Fruit fly (Drosophila melanogaster) whole organism, wandering third instar larva: Measurements from ENCODE around the gene Usp1.
A peak's percentile ranks its signal among the peaks of the same experiment; 100 is the strongest.

Experiments used
- Abd-B ChIP-seq: fragments of >200 bp; optimal IDR thresholded peaks from 2 replicates; lab custom pipeline; 2017; ENCODE audit warnings: missing biosample characterization, missing genetic modification characterization
- CG32264 ChIP-seq: fragments of 200-800 bp; sonication (Bioruptor generic); optimal IDR thresholded peaks from 2 replicates; lab custom pipeline; 2016; ENCODE audit warnings: missing biosample characterization, missing genetic modification characterization
- CrebA ChIP-seq: fragments of 200-800 bp; sonication (Bioruptor generic); optimal IDR thresholded peaks from 2 replicates; lab custom pipeline; 2016; ENCODE audit warnings: missing biosample characterization, mild to moderate bottlenecking, missing genetic modification characterization, borderline replicate concordance
- Dfd ChIP-seq: fragments of >200 bp; optimal IDR thresholded peaks from 2 replicates; lab custom pipeline; 2017; ENCODE audit warnings: missing biosample characterization, missing genetic modification characterization
- Dif ChIP-seq: fragments of 200-275, 200-300 bp; sonication (Bioruptor generic); optimal IDR thresholded peaks from 2 replicates; lab custom pipeline; 2018; ENCODE audit warnings: missing biosample characterization, missing genetic modification characterization; ENCODE audit not compliant: partially characterized antibody
- HLH106 ChIP-seq: fragments of 200-800 bp; optimal IDR thresholded peaks from 3 replicates; lab custom pipeline; 2019; ENCODE audit warnings: missing biosample characterization, mild to moderate bottlenecking, missing genetic modification characterization, moderate library complexity
- Hnf4 ChIP-seq: fragments of 200-800 bp; sonication (Bioruptor generic); optimal IDR thresholded peaks from 2 replicates; lab custom pipeline; 2016; ENCODE audit warnings: missing biosample characterization, mild to moderate bottlenecking, missing genetic modification characterization
- Hr78 ChIP-seq: fragments of >200 bp; optimal IDR thresholded peaks from 2 replicates; lab custom pipeline; 2017; ENCODE audit warnings: missing biosample characterization, missing genetic modification characterization
- Hr83 ChIP-seq: fragments of 200-300 bp; sonication (Bioruptor generic); optimal IDR thresholded peaks from 2 replicates; lab custom pipeline; 2016; ENCODE audit warnings: missing biosample characterization, mild to moderate bottlenecking, missing genetic modification characterization, moderate library complexity; ENCODE audit not compliant: poor library complexity, severe bottlenecking
- Mio ChIP-seq: sonication (Bioruptor generic); optimal IDR thresholded peaks from 2 replicates; lab custom pipeline; 2016; ENCODE audit warnings: missing biosample characterization, missing genetic modification characterization
- Myc ChIP-seq: fragments of >200 bp; optimal IDR thresholded peaks from 2 replicates; lab custom pipeline; 2017
- N ChIP-seq: fragments of >200 bp; optimal IDR thresholded peaks from 2 replicates; lab custom pipeline; 2018; ENCODE audit warnings: missing biosample characterization, missing external identifiers, missing genetic modification characterization
- OdsH ChIP-seq: fragments of 200-800 bp; sonication (Bioruptor generic); optimal IDR thresholded peaks from 2 replicates; lab custom pipeline; 2016; ENCODE audit warnings: missing biosample characterization, mild to moderate bottlenecking, missing genetic modification characterization
- Rel ChIP-seq, 2 experiments: fragments of 200-800 bp; sonication (Bioruptor generic) in 1 of 2; optimal IDR thresholded peaks; 2 replicates in 1 of 2; 3 replicates in 1 of 2; lab custom pipeline; 2016 to 2019; ENCODE audit warnings: mild to moderate bottlenecking in 2 of 2, missing biosample characterization in 2 of 2, missing genetic modification characterization in 2 of 2, moderate library complexity in 1 of 2
- Sp1 ChIP-seq: fragments of 200-800 bp; sonication (Bioruptor generic); optimal IDR thresholded peaks from 3 replicates; lab custom pipeline; 2019; ENCODE audit warnings: missing biosample characterization, mild to moderate bottlenecking, missing genetic modification characterization, moderate library complexity
- Vsx2 ChIP-seq: fragments of 200-300, 225-300 bp; sonication (Bioruptor generic); optimal IDR thresholded peaks from 2 replicates; lab custom pipeline; 2018; ENCODE audit warnings: missing biosample characterization, missing genetic modification characterization; ENCODE audit not compliant: partially characterized antibody
- br ChIP-seq: fragments of 200-800 bp; sonication (Bioruptor generic); optimal IDR thresholded peaks from 2 replicates; lab custom pipeline; 2016; ENCODE audit warnings: missing biosample characterization, missing genetic modification characterization
- dl ChIP-seq, 2 experiments: fragments of 175-275, 200-275 bp in 1 of 2; fragments of 200-275 bp in 1 of 2; sonication (Bioruptor generic); optimal IDR thresholded peaks; lab custom pipeline; 2018; ENCODE audit warnings: mild to moderate bottlenecking in 2 of 2, missing biosample characterization in 2 of 2, missing genetic modification characterization in 2 of 2, moderate library complexity in 2 of 2; ENCODE audit not compliant: partially characterized antibody in 2 of 2, insufficient read depth in 1 of 2
- dmrt93B ChIP-seq: fragments of 200-800 bp; sonication (Bioruptor generic); optimal IDR thresholded peaks from 2 replicates; lab custom pipeline; 2018; ENCODE audit warnings: missing biosample characterization, mild to moderate bottlenecking, missing genetic modification characterization
- dsf ChIP-seq: sonication (Bioruptor generic); optimal IDR thresholded peaks from 2 replicates; lab custom pipeline; 2016; ENCODE audit warnings: missing biosample characterization, missing genetic modification characterization, borderline replicate concordance
- ey ChIP-seq: fragments of 200-800 bp; sonication (Bioruptor generic); optimal IDR thresholded peaks from 2 replicates; lab custom pipeline; 2016; ENCODE audit warnings: missing biosample characterization, missing genetic modification characterization
- foxo ChIP-seq, 2 experiments: fragments of 200-800 bp; sonication (Bioruptor generic); optimal IDR thresholded peaks; 2 replicates in 1 of 2; 3 replicates in 1 of 2; lab custom pipeline; 2016 to 2017; ENCODE audit warnings: missing biosample characterization in 2 of 2, missing genetic modification characterization in 2 of 2
- fru ChIP-seq: fragments of 200-800 bp; sonication (Bioruptor generic); optimal IDR thresholded peaks from 3 replicates; lab custom pipeline; 2016; ENCODE audit warnings: missing biosample characterization, mild to moderate bottlenecking, missing genetic modification characterization
- h ChIP-seq: fragments of 200-800 bp; sonication (Bioruptor generic); optimal IDR thresholded peaks from 3 replicates; lab custom pipeline; 2016; ENCODE audit warnings: missing biosample characterization, mild to moderate bottlenecking, missing genetic modification characterization
- jim ChIP-seq: fragments of 175-275, 200-325 bp; sonication (Bioruptor generic); optimal IDR thresholded peaks from 2 replicates; lab custom pipeline; 2016; ENCODE audit warnings: missing biosample characterization, mild to moderate bottlenecking, missing genetic modification characterization
- lola ChIP-seq: fragments of >200 bp; optimal IDR thresholded peaks from 2 replicates; lab custom pipeline; 2017; ENCODE audit warnings: missing biosample characterization, missing genetic modification characterization
- pan ChIP-seq: fragments of >200 bp; optimal IDR thresholded peaks from 2 replicates; lab custom pipeline; 2017
- psq ChIP-seq: fragments of 200-800 bp; sonication (Bioruptor generic); optimal IDR thresholded peaks from 3 replicates; lab custom pipeline; 2017; ENCODE audit warnings: missing biosample characterization, mild to moderate bottlenecking, missing genetic modification characterization, moderate library complexity
- rgr ChIP-seq: fragments of 200-800 bp; sonication (Bioruptor generic); optimal IDR thresholded peaks from 3 replicates; lab custom pipeline; 2016; ENCODE audit warnings: missing biosample characterization, mild to moderate bottlenecking, missing genetic modification characterization
- sage ChIP-seq: fragments of 200-800 bp; sonication (Bioruptor generic); optimal IDR thresholded peaks from 2 replicates; lab custom pipeline; 2016; ENCODE audit warnings: missing biosample characterization, mild to moderate bottlenecking, missing genetic modification characterization
- sv ChIP-seq: fragments of 200-800 bp; sonication (Bioruptor generic); optimal IDR thresholded peaks from 3 replicates; lab custom pipeline; 2016; ENCODE audit warnings: missing biosample characterization, missing genetic modification characterization
- woc ChIP-seq: sonication (Bioruptor generic); optimal IDR thresholded peaks from 2 replicates; lab custom pipeline; 2016; ENCODE audit warnings: missing biosample characterization, mild to moderate bottlenecking, missing genetic modification characterization

Gene Usp1

dm6 chr3R:29220585-29220984 lies 8.4 kb upstream of the Usp1 start:
- TF ChIP-seq h (GFP tag; lab: Kevin White, UChicago) (no peak), fru (GFP tag; lab: Kevin White, UChicago) (no peak), Myc (lab: Kevin White, UChicago) (no peak), psq (GFP tag; lab: Kevin White, UChicago) (no peak), Rel (GFP tag; optimal IDR thresholded peaks at IDR 0.05; lab: Kevin White, UChicago) (no peak), Rel (tag; optimal IDR thresholded peaks at IDR 0.05; lab: Kevin White, UChicago) (no peak), dmrt93B (GFP tag; lab: Kevin White, UChicago) (no peak), Hr83 (GFP tag; lab: Kevin White, UChicago) (no peak), br (GFP tag; lab: Kevin White, UChicago) (no peak), foxo (GFP tag; optimal IDR thresholded peaks at IDR 0.05; lab: Kevin White, UChicago) (no peak), jim (GFP tag; lab: Kevin White, UChicago) (no peak), Mio (GFP tag; lab: Kevin White, UChicago) (no peak), CrebA (GFP tag; lab: Kevin White, UChicago) (no peak), Vsx2 (GFP tag; lab: Kevin White, UChicago) (no peak), rgr (GFP tag; lab: Kevin White, UChicago) (no peak), CG32264 (GFP tag; lab: Kevin White, UChicago) (no peak)

dm6 chr3R:29221168-29221567 lies 7.8 kb upstream of the Usp1 start:
- TF ChIP-seq OdsH (GFP tag; lab: Kevin White, UChicago) (no peak), Myc (lab: Kevin White, UChicago) (no peak), woc (GFP tag; lab: Kevin White, UChicago) (no peak), CG32264 (GFP tag; lab: Kevin White, UChicago) (no peak), Abd-B (GFP tag; lab: Kevin White, UChicago) (no peak), h (GFP tag; lab: Kevin White, UChicago) (no peak), Rel (GFP tag; optimal IDR thresholded peaks at IDR 0.05; lab: Kevin White, UChicago) (no peak), Rel (tag; optimal IDR thresholded peaks at IDR 0.05; lab: Kevin White, UChicago) (no peak), Dif (GFP tag; lab: Kevin White, UChicago) (no peak), Dfd (GFP tag; lab: Kevin White, UChicago) (no peak), Hr78 (GFP tag; lab: Kevin White, UChicago) (no peak), dmrt93B (GFP tag; lab: Kevin White, UChicago) (no peak), foxo (GFP tag; optimal IDR thresholded peaks at IDR 0.05; lab: Kevin White, UChicago) (no peak), pan (no peak), sv (no peak), Hnf4 (GFP tag; lab: Kevin White, UChicago) (no peak), sage (GFP tag; lab: Kevin White, UChicago) (no peak), N (no peak), ey (no peak), psq (GFP tag; lab: Kevin White, UChicago) (no peak)

- TF ChIP-seq Hr78 (GFP tag; lab: Kevin White, UChicago): no peak
- TF ChIP-seq Myc (lab: Kevin White, UChicago): peak; percentile 7
Measured at dm6 chr3R:29222891-29223842, 5.8 kb upstream of the Usp1 start, which contains the start of the genes Cisd2 and Brd8. Gene Cisd2, minus strand, starts transcription at chr3R:29223428. Gene Brd8, plus strand, starts transcription at chr3R:29223485.

- TF ChIP-seq jim (GFP tag; lab: Kevin White, UChicago): no peak
- TF ChIP-seq woc (GFP tag; lab: Kevin White, UChicago): no peak
- no peak for TF ChIP-seq dsf (GFP tag; lab: Kevin White, UChicago)
- no peak for TF ChIP-seq Hr83 (GFP tag; lab: Kevin White, UChicago)
- no peak for TF ChIP-seq pan
- no peak for TF ChIP-seq Dif (GFP tag; lab: Kevin White, UChicago)
- no peak for TF ChIP-seq CrebA (GFP tag; lab: Kevin White, UChicago)
- no peak for TF ChIP-seq Myc (lab: Kevin White, UChicago)
- TF ChIP-seq sv: no peak
- TF ChIP-seq Hnf4 (GFP tag; lab: Kevin White, UChicago): no peak
- TF ChIP-seq lola (GFP tag; lab: Kevin White, UChicago): no peak
- no peak for TF ChIP-seq Hr78 (GFP tag; lab: Kevin White, UChicago)
- no peak for TF ChIP-seq br (GFP tag; lab: Kevin White, UChicago)
- TF ChIP-seq Sp1 (GFP tag; lab: Kevin White, UChicago): no peak
- TF ChIP-seq h (GFP tag; lab: Kevin White, UChicago): no peak
- TF ChIP-seq HLH106 (tag; lab: Kevin White, UChicago): no peak
- TF ChIP-seq dl (GFP tag; optimal IDR thresholded peaks at IDR 0.05; lab: Kevin White, UChicago; ENCODE audit: insufficient read depth in 1 of 2, partially characterized antibody in 2 of 2): no peak
- TF ChIP-seq foxo (GFP tag; optimal IDR thresholded peaks at IDR 0.05; lab: Kevin White, UChicago): no peak
- no peak for TF ChIP-seq ey
Measured at dm6 chr3R:29227675-29228211, 1.2 kb upstream of the Usp1 start, which contains the start of gene CG14507. Gene CG14507, minus strand, starts transcription at chr3R:29227725.
